Fruit fly (Drosophila melanogaster): ENCODE results near the gene CG32756.

Gene CG32756

dm6 chrX:5901628-5902213, 43.8 kb upstream of the CG32756 start (continued):
- TF ChIP-seq CG14667 (GFP tag; IDR thresholded peaks at IDR 0.05) (no peak), Oaz (GFP tag; IDR thresholded peaks at IDR 0.05) (no peak), crc (GFP tag; optimal IDR thresholded peaks at IDR 0.05) (no peak), Deaf1 (tag; optimal IDR thresholded peaks at IDR 0.05) (peak; percentile 59), C15 (GFP tag; IDR thresholded peaks at IDR 0.05) (no peak), CG11723 (GFP tag; optimal IDR thresholded peaks at IDR 0.05) (no peak), CG11085 (GFP tag; IDR thresholded peaks at IDR 0.05) (no peak), ken (GFP tag; IDR thresholded peaks at IDR 0.05) (no peak), Dek (tag; optimal IDR thresholded peaks at IDR 0.05) (no peak), nerfin-1 (tag; optimal IDR thresholded peaks at IDR 0.05) (peak; percentile 29), Ravus (GFP tag; IDR thresholded peaks at IDR 0.05) (no peak), CG6654 (GFP tag; optimal IDR thresholded peaks at IDR 0.05) (no peak), gro (GFP tag; optimal IDR thresholded peaks at IDR 0.05) (peak; percentile 7), pan (optimal IDR thresholded peaks at IDR 0.05) (no peak), pan (GFP tag; optimal IDR thresholded peaks at IDR 0.05 in 1 of 2, IDR thresholded peaks at IDR 0.05 in 1 of 2) (peak in 1 of 2 experiments; percentile 43), CG2120 (GFP tag; optimal IDR thresholded peaks at IDR 0.05) (peak; percentile 12), CG2199 (GFP tag; IDR thresholded peaks at IDR 0.05) (0 out of 3 replicates have a peak, but pooled peaks have one; percentile 34), Camta (GFP tag; optimal IDR thresholded peaks at IDR 0.05) (no peak), ap (GFP tag; IDR thresholded peaks at IDR 0.05) (no peak), CG1832 (GFP tag; optimal IDR thresholded peaks at IDR 0.05) (peak; percentile 95), CG3847 (GFP tag; IDR thresholded peaks at IDR 0.05) (peak; percentile 31), her (GFP tag; optimal IDR thresholded peaks at IDR 0.05) (peak; percentile 58), Vsx1 (GFP tag; optimal IDR thresholded peaks at IDR 0.05) (peak; percentile 29), sens-2 (GFP tag; IDR thresholded peaks at IDR 0.05) (no peak), nom (GFP tag; optimal IDR thresholded peaks at IDR 0.05) (peak; percentile 80), Doc3 (GFP tag; IDR thresholded peaks at IDR 0.05; ENCODE audit: partially characterized antibody) (no peak), Tbp (GFP tag; optimal IDR thresholded peaks at IDR 0.05) (no peak), CG33213 (GFP tag; optimal IDR thresholded peaks at IDR 0.05) (no peak), Fer2 (tag; optimal IDR thresholded peaks at IDR 0.05) (no peak), otp (GFP tag; IDR thresholded peaks at IDR 0.05) (0 out of 3 replicates have a peak, but pooled peaks have one; percentile 5), maf-S (GFP tag; optimal IDR thresholded peaks at IDR 0.05) (no peak), hbn (GFP tag; IDR thresholded peaks at IDR 0.05; ENCODE audit: partially characterized antibody) (no peak), CG7556 (GFP tag; optimal IDR thresholded peaks at IDR 0.05) (no peak), Optix (GFP tag; IDR thresholded peaks at IDR 0.05) (no peak), CG9727 (GFP tag; optimal IDR thresholded peaks at IDR 0.05) (peak; percentile 36), repo (GFP tag; optimal IDR thresholded peaks at IDR 0.05) (no peak), crp (GFP tag; optimal IDR thresholded peaks at IDR 0.05) (no peak), CG1647 (GFP tag; optimal IDR thresholded peaks at IDR 0.05) (no peak), B-H1 (GFP tag; IDR thresholded peaks at IDR 0.05) (no peak; the same call in 2 of the 3 replicates), CG10431 (GFP tag; optimal IDR thresholded peaks at IDR 0.05) (peak; percentile 39), stwl (tag; optimal IDR thresholded peaks at IDR 0.05) (no peak), Myb (GFP tag; optimal IDR thresholded peaks at IDR 0.05) (no peak), yki (optimal IDR thresholded peaks at IDR 0.05) (no peak), stc (GFP tag; IDR thresholded peaks at IDR 0.05) (no peak), CG15269 (tag; optimal IDR thresholded peaks at IDR 0.05) (peak; percentile 16), Neu2 (GFP tag; optimal IDR thresholded peaks at IDR 0.05; ENCODE audit: borderline replicate concordance) (no peak), HmgD (GFP tag; optimal IDR thresholded peaks at IDR 0.05) (peak; percentile 59), ci (GFP tag; IDR thresholded peaks at IDR 0.05) (peak; percentile 70), CG12391 (tag; optimal IDR thresholded peaks at IDR 0.05) (peak; percentile 18), sisA (GFP tag; IDR thresholded peaks at IDR 0.05) (no peak), CG13624 (GFP tag; optimal IDR thresholded peaks at IDR 0.05) (peak; percentile 63), Ptx1 (GFP tag; IDR thresholded peaks at IDR 0.05) (no peak)
